Worm (Caenorhabditis elegans) whole organism, young adult: ENCODE results near the gene srh-245.

Experiments
- B0336.3 ChIP-seq: fragments of 200-800 bp; sonication (Bioruptor generic); IDR thresholded peaks from 2 replicates; pipeline ENCODE4 v1.3.6; 2022; ENCODE audit warnings: missing genetic modification characterization, missing compliant biosample characterization
- F52B5.7 ChIP-seq: sonication (generic microtip); optimal IDR thresholded peaks from 2 replicates; lab custom pipeline; 2016; ENCODE audit warnings: mild to moderate bottlenecking, missing genetic modification characterization, missing compliant biosample characterization
- F57A8.1 ChIP-seq: fragments of 200-800 bp; sonication (Bioruptor generic); optimal IDR thresholded peaks from 2 replicates; lab custom pipeline; 2018; ENCODE audit warnings: mild to moderate bottlenecking, missing genetic modification characterization, moderate library complexity, missing compliant biosample characterization
- K12H6.12 ChIP-seq: fragments of 200-800 bp; sonication (Bioruptor generic); optimal IDR thresholded peaks from 2 replicates; lab custom pipeline; 2018; ENCODE audit warnings: mild to moderate bottlenecking, missing genetic modification characterization, missing compliant biosample characterization
- T07F8.4 ChIP-seq: sonication (generic microtip); optimal IDR thresholded peaks from 2 replicates; lab custom pipeline; 2016; ENCODE audit warnings: mild to moderate bottlenecking, missing genetic modification characterization, moderate library complexity, missing compliant biosample characterization
- Y79H2A.3 ChIP-seq: fragments of 200-800 bp; sonication (Bioruptor generic); conservative IDR thresholded peaks from 2 replicates; pipeline ENCODE4 v1.3.6; 2022; ENCODE audit warnings: missing genetic modification reagents, missing genetic modification characterization, missing compliant biosample characterization
- aptf-2 ChIP-seq: fragments of 200-800 bp; sonication (Bioruptor generic); conservative IDR thresholded peaks from 2 replicates; pipeline ENCODE4 v1.3.6; 2022; ENCODE audit warnings: missing genetic modification reagents, missing genetic modification characterization, missing compliant biosample characterization
- atf-7 ChIP-seq: sonication (generic microtip); optimal IDR thresholded peaks from 2 replicates; lab custom pipeline; 2017; ENCODE audit warnings: mild to moderate bottlenecking, missing genetic modification characterization, missing compliant biosample characterization
- athp-1 ChIP-seq: sonication (generic microtip); optimal IDR thresholded peaks from 2 replicates; lab custom pipeline; 2017; ENCODE audit warnings: mild to moderate bottlenecking, missing genetic modification characterization, missing compliant biosample characterization
- bed-1 ChIP-seq: fragments of 200-800 bp; sonication (Bioruptor generic); IDR thresholded peaks from 2 replicates; pipeline ENCODE4 v1.3.6; 2022; ENCODE audit warnings: missing genetic modification reagents, missing genetic modification characterization, missing compliant biosample characterization
- cebp-1 ChIP-seq, 2 experiments: fragments of 200-800 bp in 1 of 2; sonication (Bioruptor generic) in 1 of 2; sonication (generic microtip) in 1 of 2; IDR thresholded peaks in 1 of 2; optimal IDR thresholded peaks in 1 of 2; 2 replicates each; pipeline versions ENCODE4 v1.3.6 to Lab custom; 2017 to 2022; ENCODE audit warnings: missing compliant biosample characterization in 2 of 2, missing genetic modification characterization in 2 of 2, mild to moderate bottlenecking in 1 of 2, missing genetic modification reagents in 1 of 2, moderate library complexity in 1 of 2
- ceh-58 ChIP-seq: fragments of 200-800 bp; sonication (Bioruptor generic); IDR thresholded peaks from 2 replicates; pipeline ENCODE4 v1.3.6; 2022; ENCODE audit warnings: missing genetic modification characterization, missing compliant biosample characterization
- chd-7 ChIP-seq: sonication (generic microtip); optimal IDR thresholded peaks from 2 replicates; lab custom pipeline; 2016; ENCODE audit warnings: mild to moderate bottlenecking, missing genetic modification characterization, moderate library complexity, missing compliant biosample characterization
- egl-44 ChIP-seq: fragments of 200-800 bp; sonication (Bioruptor generic); IDR thresholded peaks from 2 replicates; pipeline ENCODE4 v1.3.6; 2022; ENCODE audit warnings: missing genetic modification reagents, missing genetic modification characterization, missing compliant biosample characterization
- egrh-3 ChIP-seq: fragments of 200-800 bp; sonication (Bioruptor generic); IDR thresholded peaks from 2 replicates; pipeline ENCODE4 v1.3.6; 2022; ENCODE audit warnings: missing genetic modification reagents, missing genetic modification characterization, missing compliant biosample characterization
- ets-4 ChIP-seq: fragments of 200-800 bp; sonication (Bioruptor generic); optimal IDR thresholded peaks from 2 replicates; lab custom pipeline; 2018; ENCODE audit warnings: mild to moderate bottlenecking, missing genetic modification characterization, missing compliant biosample characterization
- hlh-12 ChIP-seq: sonication (generic microtip); optimal IDR thresholded peaks from 2 replicates; lab custom pipeline; 2016; ENCODE audit warnings: missing genetic modification characterization, missing compliant biosample characterization
- let-526 ChIP-seq: fragments of 200-800 bp; sonication (Bioruptor generic); IDR thresholded peaks from 2 replicates; pipeline ENCODE4 v1.3.6; 2022; ENCODE audit warnings: missing genetic modification reagents, missing genetic modification characterization, missing compliant biosample characterization
- let-607 ChIP-seq, 2 experiments: fragments of 200-800 bp in 1 of 2; sonication (Bioruptor generic) in 1 of 2; sonication (generic microtip) in 1 of 2; optimal IDR thresholded peaks; 2 replicates each; lab custom pipeline; 2016 to 2018; ENCODE audit warnings: mild to moderate bottlenecking in 2 of 2, missing compliant biosample characterization in 2 of 2, missing genetic modification characterization in 2 of 2, moderate library complexity in 2 of 2, missing genotype in 1 of 2
- lin-35 ChIP-seq, 3 experiments: fragments of 150-350 bp in 2 of 3; sonication (generic microtip) in 1 of 3; optimal IDR thresholded peaks; 2 replicates each; lab custom pipeline; 2014 to 2018; ENCODE audit warnings: missing biosample characterization in 3 of 3, missing genetic modification characterization in 3 of 3, missing genetic modification reagents in 3 of 3
- nhr-179 ChIP-seq: sonication (generic microtip); optimal IDR thresholded peaks from 2 replicates; lab custom pipeline; 2016; ENCODE audit warnings: mild to moderate bottlenecking, missing genetic modification characterization, missing compliant biosample characterization
- sdz-38 ChIP-seq: sonication (generic microtip); optimal IDR thresholded peaks from 2 replicates; lab custom pipeline; 2016; ENCODE audit warnings: missing genotype, missing genetic modification characterization, missing compliant biosample characterization
- snpc-1.3 ChIP-seq: sonication (generic microtip); optimal IDR thresholded peaks from 2 replicates; lab custom pipeline; 2017; ENCODE audit warnings: missing genetic modification characterization, mild to moderate bottlenecking, missing compliant biosample characterization, antibody characterized with exemption, moderate library complexity, missing genotype, missing genetic modification reagents; ENCODE audit not compliant: insufficient read depth
- tbx-9 ChIP-seq: sonication (generic microtip); optimal IDR thresholded peaks from 2 replicates; lab custom pipeline; 2016; ENCODE audit warnings: borderline replicate concordance, missing genetic modification characterization, inconsistent platforms, missing compliant biosample characterization
- zfh-2 ChIP-seq: fragments of 200-800 bp; sonication (Bioruptor generic); conservative IDR thresholded peaks from 2 replicates; pipeline ENCODE4 v1.3.6; 2022; ENCODE audit warnings: missing genetic modification reagents, missing genetic modification characterization, missing compliant biosample characterization
- zim-3 ChIP-seq: sonication (generic microtip); optimal IDR thresholded peaks from 2 replicates; lab custom pipeline; 2017; ENCODE audit warnings: mild to moderate bottlenecking, missing genetic modification characterization, moderate library complexity, missing compliant biosample characterization
- ztf-28 ChIP-seq: fragments of 200-800 bp; sonication (Bioruptor generic); IDR thresholded peaks from 2 replicates; pipeline ENCODE4 v1.3.6; 2022; ENCODE audit warnings: missing genetic modification reagents, missing genetic modification characterization, missing compliant biosample characterization

The srh-245 gene

ce11 chrV:610217-610616 lies 45.5 kb downstream of the srh-245 start, which contains the start of gene nhr-90:
Gene nhr-90, plus strand, starts transcription at chrV:610512.
- TF ChIP-seq atf-7, result no peak
- no peak for TF ChIP-seq sdz-38

- TF ChIP-seq bed-1 (GFP tag; lab: Robert Waterston, UW) (no peak), ets-4 (GFP tag; lab: Kevin White, UChicago) (no peak), egl-44 (GFP tag; lab: Robert Waterston, UW) (no peak), T07F8.4 (tag; lab: Kevin White, UChicago) (no peak), lin-35 (GFP tag; optimal IDR thresholded peaks at IDR 0.05; lab: Kevin White, UChicago) (no peak), zim-3 (tag; lab: Kevin White, UChicago) (no peak), athp-1 (no peak), B0336.3 (GFP tag; lab: Robert Waterston, UW) (no peak), ztf-28 (GFP tag; lab: Robert Waterston, UW) (no peak), let-526 (GFP tag; lab: Robert Waterston, UW) (no peak), ceh-58 (GFP tag; lab: Robert Waterston, UW) (no peak), tbx-9 (tag; lab: Kevin White, UChicago) (no peak), Y79H2A.3 (no peak), cebp-1 (GFP tag; IDR thresholded peaks at IDR 0.05; lab: Robert Waterston, UW) (no peak), cebp-1 (tag; optimal IDR thresholded peaks at IDR 0.05; lab: Kevin White, UChicago) (no peak), let-607 (tag; optimal IDR thresholded peaks at IDR 0.05; lab: Kevin White, UChicago) (no peak), egrh-3 (no peak)
Observed at ce11 chrV:609671-610070, 46.1 kb downstream of the srh-245 start, which contains the start of gene srlf-36. Gene srlf-36, minus strand, starts transcription at chrV:609771.

DNA sequence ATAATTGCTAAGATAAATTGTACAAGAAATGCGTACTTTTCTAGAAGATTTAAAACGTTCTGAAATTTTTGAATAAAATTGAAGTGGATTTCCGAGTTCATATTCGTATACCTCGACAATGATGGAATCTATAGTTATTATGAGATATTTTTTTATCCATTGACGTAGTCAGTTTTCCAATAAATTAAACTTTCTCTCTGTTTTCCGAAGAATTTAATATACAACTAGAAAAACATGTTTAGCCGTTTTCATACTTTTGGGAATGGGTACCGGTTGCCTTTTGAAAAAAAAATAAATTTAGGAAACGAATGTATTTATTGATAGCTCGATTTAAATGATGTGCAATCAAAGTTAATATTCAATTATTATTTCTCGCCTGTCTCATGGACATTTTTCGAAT lies 46.9 kb downstream of the srh-245 start, which contains the start of gene srw-109:
Gene srw-109 (minus strand): TSS at position 101 of the 400 bp plus-strand sequence.
- TF ChIP-seq snpc-1.3 (tag; lab: Kevin White, UChicago) (no peak), atf-7 (no peak), hlh-12 (tag; lab: Kevin White, UChicago) (no peak), chd-7 (tag; lab: Kevin White, UChicago) (no peak), egl-44 (GFP tag; lab: Robert Waterston, UW) (no peak), zfh-2 (GFP tag; lab: Robert Waterston, UW) (no peak), F52B5.7 (tag; lab: Kevin White, UChicago) (no peak), F57A8.1 (GFP tag; lab: Kevin White, UChicago) (no peak), K12H6.12 (no peak), aptf-2 (GFP tag; lab: Robert Waterston, UW) (no peak), nhr-179 (no peak)
